Fruit fly (Drosophila melanogaster): Measurements from ENCODE around the gene CG13658.

dm6 chr3R:25309175-25309574 is 21.9 kb downstream of the CG13658 start:
- TF ChIP-seq CG8301 (tag; optimal IDR thresholded peaks at IDR 0.05) (no peak), gl (tag; optimal IDR thresholded peaks at IDR 0.05) (no peak), CG17806 (tag; optimal IDR thresholded peaks at IDR 0.05) (no peak)

Measured in whole organism, pupa.